Worm (Caenorhabditis elegans) whole organism, midembryonic: Measurements from ENCODE around the gene pod-2.

Source experiments
- T22C8.4 ChIP-seq: fragments of 200-800 bp; sonication (Bioruptor generic); IDR thresholded peaks from 2 replicates; pipeline ENCODE4 v1.3.6; 2022; ENCODE audit warnings: missing genetic modification characterization, missing compliant biosample characterization
- cog-1 ChIP-seq: sonication (generic microtip); optimal IDR thresholded peaks from 2 replicates; lab custom pipeline; 2016; ENCODE audit warnings: missing genetic modification characterization, missing compliant biosample characterization
- flt-1 ChIP-seq: fragments of 200-800 bp; sonication (Bioruptor generic); IDR thresholded peaks from 2 replicates; pipeline ENCODE4 v1.3.6; 2022; ENCODE audit warnings: missing genetic modification characterization, missing compliant biosample characterization
- klf-2 ChIP-seq: fragments of 200-800 bp; sonication (Bioruptor generic); conservative IDR thresholded peaks from 2 replicates; pipeline ENCODE4 v1.3.6; 2022; ENCODE audit warnings: missing genetic modification reagents, missing genetic modification characterization, missing compliant biosample characterization
- med-1 ChIP-seq: sonication (generic microtip); optimal IDR thresholded peaks from 2 replicates; lab custom pipeline; 2017; ENCODE audit warnings: missing genetic modification characterization, mild to moderate bottlenecking, missing compliant biosample characterization, antibody characterized with exemption, missing genetic modification reagents; ENCODE audit not compliant: insufficient read depth
- ref-1 ChIP-seq: fragments of 200-800 bp; sonication (Bioruptor generic); conservative IDR thresholded peaks from 2 replicates; pipeline ENCODE4 v1.3.6; 2022; ENCODE audit warnings: missing genetic modification reagents, missing genetic modification characterization, missing compliant biosample characterization
- tab-1 ChIP-seq: fragments of 200-800 bp; sonication (Bioruptor generic); IDR thresholded peaks from 2 replicates; pipeline ENCODE4 v1.3.6; 2022; ENCODE audit warnings: missing genetic modification characterization, missing compliant biosample characterization
- ztf-23 ChIP-seq: fragments of 200-800 bp; sonication (Bioruptor generic); IDR thresholded peaks from 2 replicates; pipeline ENCODE4 v1.3.6; 2022; ENCODE audit warnings: missing genetic modification reagents, missing genetic modification characterization, missing compliant biosample characterization
- ztf-29 ChIP-seq: fragments of 200-800 bp; sonication (Bioruptor generic); IDR thresholded peaks from 2 replicates; pipeline ENCODE4 v1.3.6; 2022; ENCODE audit warnings: missing genetic modification reagents, missing genetic modification characterization, missing compliant biosample characterization

The pod-2 gene

DNA sequence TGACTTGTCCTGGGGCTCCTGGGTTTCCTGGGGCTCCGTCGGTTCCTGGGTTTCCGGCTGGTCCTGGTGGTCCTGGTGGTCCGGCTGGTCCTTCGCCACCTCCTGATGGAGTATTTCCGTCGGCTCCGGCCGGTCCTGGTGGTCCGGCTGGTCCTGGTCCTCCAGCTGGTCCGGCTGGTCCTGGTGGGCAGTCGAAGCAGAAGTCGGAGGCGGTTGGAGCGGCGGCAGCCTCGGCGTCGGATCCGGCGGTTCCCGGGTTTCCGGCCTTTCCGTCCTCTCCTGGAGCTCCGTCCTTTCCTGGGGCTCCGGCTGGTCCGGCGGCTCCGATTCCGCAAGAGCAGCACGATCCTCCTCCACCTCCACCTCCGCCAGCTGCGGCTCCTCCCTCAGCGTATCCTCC is 31.3 kb upstream of the pod-2 start:
- no peak for TF ChIP-seq ref-1
- TF ChIP-seq med-1 = no peak
- TF ChIP-seq ztf-23 (GFP tag; lab: Robert Waterston, UW) = no peak
- TF ChIP-seq klf-2 (GFP tag; lab: Robert Waterston, UW) = no peak
- TF ChIP-seq flt-1 (GFP tag; lab: Robert Waterston, UW) = no peak
- TF ChIP-seq cog-1 (tag; lab: Kevin White, UChicago) = no peak
- no peak for TF ChIP-seq T22C8.4 (GFP tag; lab: Robert Waterston, UW)
- no peak for TF ChIP-seq ztf-29 (GFP tag; lab: Robert Waterston, UW)

- TF ChIP-seq flt-1 (GFP tag; lab: Robert Waterston, UW) (no peak), med-1 (no peak), ztf-29 (GFP tag; lab: Robert Waterston, UW) (no peak), ref-1 (no peak), T22C8.4 (GFP tag; lab: Robert Waterston, UW) (no peak), klf-2 (GFP tag; lab: Robert Waterston, UW) (no peak), cog-1 (tag; lab: Kevin White, UChicago) (no peak), ztf-23 (GFP tag; lab: Robert Waterston, UW) (no peak), tab-1 (no peak)
These were observed 29.5 kb upstream of the pod-2 start, which contains the start of gene col-40 for ce11 chrII:1106914-1107597. Gene col-40, minus strand, starts transcription at chrII:1106964.

DNA sequence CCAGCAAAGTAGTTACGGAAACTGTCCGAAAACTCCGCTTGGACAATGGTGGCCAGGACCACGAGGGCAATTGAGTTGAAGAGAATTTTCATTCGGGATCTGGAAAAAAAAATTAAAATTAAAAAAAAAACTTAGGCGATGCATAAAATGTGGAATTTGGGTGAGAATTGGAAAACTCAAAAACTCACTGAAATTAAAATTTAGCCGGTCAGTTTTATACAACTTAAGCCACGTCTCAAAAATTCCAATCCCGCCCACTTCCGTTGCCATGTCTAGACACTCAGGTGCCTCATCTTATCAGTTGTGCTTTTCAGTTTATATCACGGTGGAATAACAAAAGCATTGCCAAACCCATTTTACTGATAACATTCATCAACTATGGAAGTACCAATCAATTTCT is 25.7 kb upstream of the pod-2 start, which contains the start of gene lips-11:
TSS of gene lips-11 (minus strand) at position 101 of the 400 bp plus-strand sequence.
- TF ChIP-seq ztf-23 (GFP tag; lab: Robert Waterston, UW) = no peak
- no peak for TF ChIP-seq klf-2 (GFP tag; lab: Robert Waterston, UW)
- TF ChIP-seq T22C8.4 (GFP tag; lab: Robert Waterston, UW) = no peak
- TF ChIP-seq ref-1 = no peak
- no peak for TF ChIP-seq tab-1
- no peak for TF ChIP-seq ztf-29 (GFP tag; lab: Robert Waterston, UW)
- TF ChIP-seq cog-1 (tag; lab: Kevin White, UChicago) = no peak
- TF ChIP-seq flt-1 (GFP tag; lab: Robert Waterston, UW) = no peak
- no peak for TF ChIP-seq med-1

DNA sequence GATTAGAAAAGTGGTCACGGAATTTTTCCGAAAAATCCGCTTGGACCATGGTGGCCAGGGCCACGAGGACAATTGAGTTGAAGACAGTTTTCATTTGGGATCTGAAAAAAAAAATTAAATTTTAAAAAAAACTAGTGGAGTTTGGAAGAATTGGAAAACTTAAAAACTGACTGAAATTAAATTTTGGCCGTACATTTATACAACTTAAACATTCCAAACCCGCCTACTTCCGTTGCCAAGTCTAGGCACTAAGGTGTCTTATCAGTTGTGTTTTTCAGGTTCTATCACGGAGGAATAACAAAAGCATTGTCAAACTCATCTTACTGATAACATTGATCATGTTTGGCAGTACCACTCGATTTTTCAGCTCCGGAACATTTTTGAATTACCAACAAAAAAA is 22.5 kb upstream of the pod-2 start, which contains the start of gene lips-12:
TSS of gene lips-12 (minus strand) at position 101 of the 400 bp plus-strand sequence.
- no peak for TF ChIP-seq T22C8.4 (GFP tag; lab: Robert Waterston, UW)
- TF ChIP-seq tab-1 = no peak
- no peak for TF ChIP-seq ztf-29 (GFP tag; lab: Robert Waterston, UW)
- TF ChIP-seq ztf-23 (GFP tag; lab: Robert Waterston, UW) = no peak

DNA sequence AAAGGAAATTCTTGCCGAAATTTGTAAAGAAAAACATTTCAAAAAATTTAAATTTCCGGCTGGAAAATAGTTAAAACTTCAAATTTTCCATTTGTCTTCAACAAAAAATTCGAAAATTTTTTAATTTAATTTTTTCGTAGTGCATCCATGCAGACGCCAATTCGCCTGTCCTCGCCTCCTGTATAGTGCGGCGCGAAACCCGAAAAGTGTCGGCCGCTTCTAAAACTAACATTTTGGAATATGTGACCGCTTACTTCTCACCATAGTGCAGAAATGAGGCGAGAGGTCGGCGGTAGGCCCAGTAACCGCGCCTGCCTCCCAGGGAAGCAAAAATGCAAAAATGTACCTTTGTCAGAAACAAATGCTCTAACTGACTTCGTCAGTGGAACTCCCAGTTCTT is 20.1 kb upstream of the pod-2 start:
- TF ChIP-seq klf-2 (GFP tag; lab: Robert Waterston, UW) (no peak), med-1 (no peak), T22C8.4 (GFP tag; lab: Robert Waterston, UW) (no peak), tab-1 (no peak), ztf-29 (GFP tag; lab: Robert Waterston, UW) (no peak), cog-1 (tag; lab: Kevin White, UChicago) (no peak), ref-1 (no peak), ztf-23 (GFP tag; lab: Robert Waterston, UW) (no peak), flt-1 (GFP tag; lab: Robert Waterston, UW) (no peak)

- no peak for TF ChIP-seq med-1
- no peak for TF ChIP-seq flt-1 (GFP tag; lab: Robert Waterston, UW)
These were observed 18.4 kb upstream of the pod-2 start, which contains the start of gene lips-13 for ce11 chrII:1117992-1118729. Gene lips-13, minus strand, starts transcription at chrII:1118042.

- TF ChIP-seq cog-1 (tag; lab: Kevin White, UChicago) (no peak), klf-2 (GFP tag; lab: Robert Waterston, UW) (no peak)
These were observed 13.4 kb upstream of the pod-2 start, which contains the start of the genes sut-1 and eri-3 for ce11 chrII:1123208-1123607. Gene sut-1, minus strand, starts transcription at chrII:1123265. Gene eri-3, plus strand, starts transcription at chrII:1123534.

ce11 chrII:1124757-1125156 is 11.8 kb upstream of the pod-2 start:
- TF ChIP-seq med-1 = no peak
- TF ChIP-seq tab-1 = no peak
- no peak for TF ChIP-seq ztf-29 (GFP tag; lab: Robert Waterston, UW)
- TF ChIP-seq ztf-23 (GFP tag; lab: Robert Waterston, UW) = no peak
- no peak for TF ChIP-seq flt-1 (GFP tag; lab: Robert Waterston, UW)
- no peak for TF ChIP-seq T22C8.4 (GFP tag; lab: Robert Waterston, UW)
- TF ChIP-seq klf-2 (GFP tag; lab: Robert Waterston, UW) = no peak
- no peak for TF ChIP-seq cog-1 (tag; lab: Kevin White, UChicago)
- TF ChIP-seq ref-1 = no peak

DNA sequence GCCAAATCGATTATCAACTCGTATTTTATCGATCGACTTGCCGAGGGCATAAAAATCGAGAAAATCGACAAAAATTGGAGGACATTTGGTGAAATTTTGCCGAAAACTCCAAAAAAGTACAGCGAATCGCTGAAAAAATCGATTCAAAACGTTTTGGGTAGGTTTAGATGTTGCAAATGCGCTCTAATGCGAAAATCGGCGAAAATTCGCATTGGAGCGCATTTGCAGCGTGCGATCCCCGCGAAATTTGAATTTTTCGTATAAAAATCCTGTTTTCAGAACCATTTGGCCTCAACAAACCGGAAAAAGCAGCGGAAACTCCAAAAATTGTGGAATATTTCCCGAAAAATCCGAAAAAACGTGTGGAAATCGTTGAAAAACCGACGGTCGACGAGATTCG is 10.1 kb upstream of the pod-2 start:
- TF ChIP-seq ref-1 (no peak), ztf-23 (GFP tag; lab: Robert Waterston, UW) (no peak), tab-1 (no peak)

DNA sequence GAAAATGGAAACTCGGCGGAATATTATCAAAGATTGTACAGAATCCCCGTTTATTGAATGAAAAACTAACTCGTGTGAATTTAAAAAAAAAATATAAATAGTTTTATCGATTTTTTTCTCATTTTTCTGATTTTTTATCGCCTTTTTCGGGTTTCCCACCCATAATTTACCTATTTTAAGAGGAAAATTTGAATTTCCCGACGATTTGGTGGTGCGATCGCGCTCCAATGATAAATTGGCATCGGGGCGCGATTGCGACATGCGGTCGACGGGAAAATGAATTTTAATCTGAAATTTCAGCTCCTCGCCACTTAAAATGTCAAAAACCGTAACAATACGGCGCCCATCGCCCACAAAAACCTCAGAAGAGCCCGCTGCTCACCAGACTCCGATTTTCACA is 8.9 kb upstream of the pod-2 start, which contains the start of gene taf-6.1:
TSS of gene taf-6.1 (plus strand) at position 301 of the 400 bp plus-strand sequence.
- no peak for TF ChIP-seq ztf-23 (GFP tag; lab: Robert Waterston, UW)
- no peak for TF ChIP-seq T22C8.4 (GFP tag; lab: Robert Waterston, UW)
- TF ChIP-seq ztf-29 (GFP tag; lab: Robert Waterston, UW) = no peak
